Worm (Caenorhabditis elegans) whole organism, early embryonic: ENCODE results near the gene ugt-21.

ENCODE experiments used
- aly-1 ChIP-seq: sonication (generic microtip); optimal IDR thresholded peaks from 2 replicates; lab custom pipeline; 2016; ENCODE audit warnings: missing genetic modification characterization, missing compliant biosample characterization
- hmg-4 ChIP-seq: fragments of 200-800 bp; sonication (Bioruptor generic); optimal IDR thresholded peaks from 2 replicates; lab custom pipeline; 2018; ENCODE audit warnings: mild to moderate bottlenecking, missing genetic modification characterization, missing compliant biosample characterization
- pes-1 ChIP-seq: fragments of 200-800 bp; sonication (Bioruptor generic); IDR thresholded peaks from 2 replicates; pipeline ENCODE4 v1.3.6; 2022; ENCODE audit warnings: missing genetic modification reagents, missing genetic modification characterization, missing compliant biosample characterization
- scrt-1 ChIP-seq: fragments of 200-800 bp; sonication (Bioruptor generic); IDR thresholded peaks from 2 replicates; pipeline ENCODE4 v1.3.6; 2022; ENCODE audit warnings: missing genetic modification characterization, missing compliant biosample characterization
- sea-1 ChIP-seq: fragments of 200-800 bp; sonication (Bioruptor generic); conservative IDR thresholded peaks from 2 replicates; pipeline ENCODE4 v1.3.6; 2022; ENCODE audit warnings: missing genetic modification characterization, missing compliant biosample characterization
- tbx-11 ChIP-seq: fragments of 200-800 bp; sonication (Bioruptor generic); IDR thresholded peaks from 2 replicates; pipeline ENCODE4 v1.3.6; 2022; ENCODE audit warnings: missing genetic modification characterization, missing compliant biosample characterization

ce11 chrIV:9450375-9450774 is 49.7 kb upstream of the ugt-21 start, which contains the start of gene cpin-1:
- TF ChIP-seq scrt-1 (GFP tag; lab: Robert Waterston, UW) (no peak), hmg-4 (GFP tag; lab: Kevin White, UChicago) (no peak), pes-1 (GFP tag; lab: Robert Waterston, UW) (no peak), sea-1 (no peak), tbx-11 (GFP tag; lab: Robert Waterston, UW) (no peak), aly-1 (tag; lab: Kevin White, UChicago) (no peak)
